Worm (Caenorhabditis elegans) whole organism, L3 larva: ENCODE measurements around the gene Y17D7B.3.

Experiments
- R02D3.7 ChIP-seq: fragments of 150-350 bp; optimal IDR thresholded peaks from 2 replicates; lab custom pipeline; 2014; ENCODE audit warnings: missing biosample characterization, missing genetic modification characterization
- ama-1 ChIP-seq: fragments of 150-350 bp; optimal IDR thresholded peaks from 2 replicates; lab custom pipeline; 2018
- ceh-28 ChIP-seq: fragments of 150-350 bp; optimal IDR thresholded peaks from 2 replicates; lab custom pipeline; 2014; ENCODE audit warnings: missing biosample characterization, missing genetic modification reagents, missing genetic modification characterization
- ceh-82 ChIP-seq: fragments of 150-350 bp; optimal IDR thresholded peaks from 2 replicates; lab custom pipeline; 2014; ENCODE audit warnings: missing biosample characterization, missing genetic modification characterization
- ceh-9 ChIP-seq: sonication (generic microtip); optimal IDR thresholded peaks from 2 replicates; lab custom pipeline; 2018; ENCODE audit warnings: missing biosample characterization, missing genetic modification characterization
- egl-27 ChIP-seq: sonication (generic microtip); optimal IDR thresholded peaks from 4 replicates; lab custom pipeline; 2017; ENCODE audit warnings: missing biosample characterization, missing genetic modification reagents, missing genetic modification characterization
- egl-5 ChIP-seq: fragments of 150-350 bp; optimal IDR thresholded peaks from 2 replicates; lab custom pipeline; 2017; ENCODE audit warnings: missing biosample characterization, missing genetic modification reagents, missing genetic modification characterization, inconsistent platforms
- elt-2 ChIP-seq: sonication (generic microtip); optimal IDR thresholded peaks from 2 replicates; lab custom pipeline; 2016; ENCODE audit warnings: missing genetic modification reagents, mild to moderate bottlenecking, missing genetic modification characterization, missing compliant biosample characterization
- elt-3 ChIP-seq, 3 experiments: fragments of 150-350 bp in 1 of 3; sonication (generic microtip) in 2 of 3; optimal IDR thresholded peaks; 2 replicates in 2 of 3; 4 replicates in 1 of 3; lab custom pipeline; 2014 to 2017; ENCODE audit warnings: missing biosample characterization in 3 of 3, missing genetic modification characterization in 3 of 3
- eor-1 ChIP-seq, 2 experiments: fragments of 150-350 bp; optimal IDR thresholded peaks; 2 replicates each; lab custom pipeline; 2014 to 2018; ENCODE audit warnings: missing biosample characterization in 2 of 2, missing genetic modification characterization in 2 of 2
- fkh-10 ChIP-seq: sonication (generic microtip); optimal IDR thresholded peaks from 2 replicates; lab custom pipeline; 2017; ENCODE audit warnings: missing biosample characterization, missing genetic modification reagents, missing genetic modification characterization
- fkh-2 ChIP-seq: fragments of 150-350 bp; optimal IDR thresholded peaks from 2 replicates; lab custom pipeline; 2014; ENCODE audit warnings: missing biosample characterization, missing genetic modification reagents, missing genetic modification characterization
- fos-1 ChIP-seq: fragments of 150-350 bp; optimal IDR thresholded peaks from 2 replicates; lab custom pipeline; 2014; ENCODE audit warnings: missing biosample characterization, missing genetic modification characterization
- hmg-11 ChIP-seq: sonication (generic microtip); optimal IDR thresholded peaks from 2 replicates; lab custom pipeline; 2016; ENCODE audit warnings: missing genetic modification characterization, missing compliant biosample characterization
- lin-15B ChIP-seq: fragments of 150-350 bp; optimal IDR thresholded peaks from 2 replicates; lab custom pipeline; 2014; ENCODE audit warnings: missing biosample characterization, missing genetic modification characterization
- lin-39 ChIP-seq: fragments of 150-350 bp; optimal IDR thresholded peaks from 2 replicates; lab custom pipeline; 2018; ENCODE audit warnings: missing biosample characterization, missing genetic modification reagents, missing genetic modification characterization
- lsy-12 ChIP-seq: sonication (generic microtip); optimal IDR thresholded peaks from 2 replicates; lab custom pipeline; 2016; ENCODE audit warnings: mild to moderate bottlenecking, missing genetic modification characterization, missing compliant biosample characterization
- mdl-1 ChIP-seq: fragments of 150-350 bp; optimal IDR thresholded peaks from 2 replicates; lab custom pipeline; 2014; ENCODE audit warnings: missing biosample characterization, missing genetic modification characterization
- mml-1 ChIP-seq: fragments of 150-350 bp; sonication (generic microtip); optimal IDR thresholded peaks from 3 replicates; lab custom pipeline; 2014; ENCODE audit warnings: missing biosample characterization, missing genetic modification characterization
- nfya-1 ChIP-seq: sonication (generic microtip); optimal IDR thresholded peaks from 2 replicates; lab custom pipeline; 2017; ENCODE audit warnings: missing genetic modification characterization, mild to moderate bottlenecking, missing compliant biosample characterization, antibody characterized with exemption, moderate library complexity; ENCODE audit not compliant: insufficient read depth
- nhr-11 ChIP-seq: fragments of 150-350 bp; optimal IDR thresholded peaks from 2 replicates; lab custom pipeline; 2014; ENCODE audit warnings: missing biosample characterization, missing genetic modification characterization
- nhr-12 ChIP-seq: fragments of 150-350 bp; optimal IDR thresholded peaks from 2 replicates; lab custom pipeline; 2014; ENCODE audit warnings: missing biosample characterization, missing genetic modification characterization
- nhr-237 ChIP-seq: fragments of 150-350 bp; optimal IDR thresholded peaks from 2 replicates; lab custom pipeline; 2014; ENCODE audit warnings: missing biosample characterization, missing genetic modification characterization
- nhr-25 ChIP-seq: sonication (generic microtip); optimal IDR thresholded peaks from 2 replicates; lab custom pipeline; 2017; ENCODE audit warnings: missing biosample characterization, missing genetic modification characterization
- nhr-28 ChIP-seq: fragments of 150-350 bp; optimal IDR thresholded peaks from 2 replicates; lab custom pipeline; 2014; ENCODE audit warnings: missing biosample characterization, missing genetic modification characterization
- nhr-43 ChIP-seq: sonication (generic microtip); optimal IDR thresholded peaks from 2 replicates; lab custom pipeline; 2016; ENCODE audit warnings: mild to moderate bottlenecking, missing genetic modification characterization, missing compliant biosample characterization; ENCODE audit not compliant: poor library complexity, severe bottlenecking
- nhr-67 ChIP-seq: fragments of 150-350 bp; optimal IDR thresholded peaks from 2 replicates; lab custom pipeline; 2014; ENCODE audit warnings: missing biosample characterization, missing genetic modification characterization
- nhr-76 ChIP-seq: fragments of 150-350 bp; sonication (generic microtip); optimal IDR thresholded peaks from 5 replicates; lab custom pipeline; 2014; ENCODE audit warnings: missing biosample characterization, missing genetic modification characterization
- nhr-77 ChIP-seq: fragments of 150-350 bp; optimal IDR thresholded peaks from 2 replicates; lab custom pipeline; 2014; ENCODE audit warnings: missing biosample characterization, missing genetic modification characterization
- pha-4 ChIP-seq: fragments of 150-350 bp; optimal IDR thresholded peaks from 2 replicates; lab custom pipeline; 2014; ENCODE audit warnings: missing biosample characterization, missing genetic modification reagents, missing genetic modification characterization
- pqm-1 ChIP-seq: fragments of 150-350 bp; optimal IDR thresholded peaks from 2 replicates; lab custom pipeline; 2017; ENCODE audit warnings: missing biosample characterization, missing genetic modification characterization, inconsistent platforms
- sea-2 ChIP-seq: fragments of 150-350 bp; sonication (generic microtip); optimal IDR thresholded peaks from 4 replicates; lab custom pipeline; 2014; ENCODE audit warnings: missing biosample characterization, missing genetic modification reagents, missing genetic modification characterization
- skn-1 ChIP-seq: fragments of 150-350 bp; optimal IDR thresholded peaks from 2 replicates; lab custom pipeline; 2014; ENCODE audit warnings: missing biosample characterization, missing genetic modification characterization
- tbx-2 ChIP-seq: sonication (generic microtip); optimal IDR thresholded peaks from 2 replicates; lab custom pipeline; 2016; ENCODE audit warnings: mild to moderate bottlenecking, missing genetic modification characterization, missing compliant biosample characterization
- unc-39 ChIP-seq: sonication (generic microtip); optimal IDR thresholded peaks from 4 replicates; lab custom pipeline; 2017; ENCODE audit warnings: missing biosample characterization, missing genetic modification characterization
- unc-62 ChIP-seq: fragments of 150-350 bp; sonication (generic microtip); optimal IDR thresholded peaks from 4 replicates; lab custom pipeline; 2014; ENCODE audit warnings: missing biosample characterization, missing genetic modification reagents, missing genetic modification characterization
- zag-1 ChIP-seq: fragments of 150-350 bp; optimal IDR thresholded peaks from 2 replicates; lab custom pipeline; 2014; ENCODE audit warnings: missing biosample characterization, missing genetic modification characterization
- ztf-4 ChIP-seq: fragments of 150-350 bp; optimal IDR thresholded peaks from 2 replicates; lab custom pipeline; 2014; ENCODE audit warnings: missing biosample characterization, missing genetic modification characterization

The Y17D7B.3 gene

DNA sequence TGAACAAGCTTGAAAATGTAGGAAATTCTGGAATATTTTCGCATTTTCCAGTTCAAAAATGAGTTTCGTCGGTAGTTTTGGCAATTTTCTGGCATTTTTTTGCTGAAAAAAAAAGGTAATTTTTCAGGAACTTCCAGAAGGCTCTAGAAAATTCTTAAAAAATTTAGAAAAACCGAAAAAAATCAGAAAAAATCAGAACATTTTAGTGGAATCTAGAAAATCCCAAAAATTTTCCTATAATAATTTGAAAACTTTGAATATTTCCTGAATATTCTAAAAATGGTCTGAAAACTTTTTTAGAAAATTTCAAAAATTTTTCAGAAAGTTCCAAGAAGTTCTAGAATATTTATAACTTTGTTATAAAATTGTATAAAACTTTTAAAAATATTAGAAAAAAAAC lies at the start of gene Y17D7B.3:
Gene Y17D7B.3 (minus strand): TSS at position 101 of the 400 bp plus-strand sequence.
- TF ChIP-seq hmg-11, result no peak
- TF ChIP-seq nhr-11 (tag; lab: Kevin White, UChicago), result no peak
- no peak for TF ChIP-seq nfya-1 (tag; lab: Kevin White, UChicago)
- no peak for TF ChIP-seq nhr-76 (tag; lab: Kevin White, UChicago)
- no peak for TF ChIP-seq tbx-2
- TF ChIP-seq zag-1 (tag; lab: Kevin White, UChicago), result no peak
- TF ChIP-seq ceh-82 (tag; lab: Kevin White, UChicago), result no peak
- TF ChIP-seq fkh-10, result no peak
- no peak for TF ChIP-seq unc-62 (GFP tag; lab: Kevin White, UChicago)
- no peak for TF ChIP-seq nhr-43 (tag; lab: Kevin White, UChicago)
- no peak for TF ChIP-seq ama-1 (lab: Kevin White, UChicago)
- TF ChIP-seq nhr-77 (tag; lab: Kevin White, UChicago), result no peak
- TF ChIP-seq eor-1 (tag; optimal IDR thresholded peaks at IDR 0.05; lab: Kevin White, UChicago), result no peak
- TF ChIP-seq nhr-12 (tag; lab: Kevin White, UChicago), result no peak
- no peak for TF ChIP-seq ceh-9 (tag; lab: Kevin White, UChicago)
- TF ChIP-seq nhr-237 (tag; lab: Kevin White, UChicago), result no peak
- no peak for TF ChIP-seq elt-2
- no peak for TF ChIP-seq unc-39 (tag; lab: Kevin White, UChicago)
- no peak for TF ChIP-seq R02D3.7 (tag; lab: Kevin White, UChicago)
- no peak for TF ChIP-seq pqm-1
- TF ChIP-seq, all 47 proteins: peak for 0

DNA sequence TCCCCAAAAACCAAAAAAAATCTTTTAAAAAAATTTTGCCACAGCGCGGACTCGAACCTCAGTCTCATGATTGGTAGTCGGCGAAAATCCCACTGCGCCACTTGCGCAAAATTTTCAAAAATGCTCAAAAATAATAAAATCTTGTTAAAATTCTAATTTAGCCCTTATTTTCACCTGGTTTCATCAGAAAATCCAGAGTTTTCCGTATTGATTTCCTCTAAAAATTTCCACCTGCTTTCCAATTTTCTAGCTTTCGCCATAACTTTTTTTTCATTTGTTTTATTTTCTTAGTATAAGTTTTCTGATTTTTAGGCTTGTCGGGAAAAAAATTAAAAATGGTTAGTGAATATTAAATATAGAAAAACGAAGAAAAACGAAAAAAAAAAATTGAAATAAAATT lies 40.8 kb upstream of the Y17D7B.3 start:
- no peak for TF ChIP-seq tbx-2
- no peak for TF ChIP-seq ceh-28
- no peak for TF ChIP-seq egl-5 (tag; lab: Kevin White, UChicago)
- no peak for TF ChIP-seq lin-15B (tag; lab: Kevin White, UChicago)
- no peak for TF ChIP-seq mml-1 (tag; lab: Kevin White, UChicago)
- TF ChIP-seq nhr-28 (tag; lab: Kevin White, UChicago), result no peak

ce11 chrV:18826445-18826844 lies 39.9 kb upstream of the Y17D7B.3 start:
- peak; percentile 87 for TF ChIP-seq elt-2
- TF ChIP-seq pqm-1, result peak; percentile 33
- TF ChIP-seq egl-27 (tag; lab: Kevin White, UChicago), result no peak

DNA sequence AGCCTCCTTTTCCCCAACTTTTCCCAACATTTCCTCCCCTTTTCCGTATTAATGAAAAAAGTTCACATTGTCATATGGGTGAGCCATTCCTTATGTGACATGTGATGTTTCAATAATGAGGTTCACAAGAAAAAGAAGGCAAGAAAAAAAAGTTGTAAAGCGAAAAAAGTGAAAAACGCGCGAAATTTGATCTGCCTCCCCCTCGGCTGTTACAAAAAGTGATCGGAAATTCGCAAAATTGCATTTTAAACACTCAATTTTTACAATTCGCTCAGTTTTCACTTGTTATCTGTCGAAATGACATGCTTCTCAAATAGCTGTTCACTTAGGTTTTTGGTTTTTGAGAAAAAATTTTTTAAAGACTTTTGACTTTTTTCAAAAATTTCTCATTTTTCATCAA lies 35.0 kb upstream of the Y17D7B.3 start:
- TF ChIP-seq fkh-2 (tag; lab: Kevin White, UChicago), result no peak
- TF ChIP-seq fkh-10, result peak; percentile 92

ce11 chrV:18819643-18820042 lies 33.0 kb upstream of the Y17D7B.3 start, which contains the start of gene ncs-5:
Gene ncs-5 (plus strand): TSS chrV:18819766.
- TF ChIP-seq unc-39 (tag; lab: Kevin White, UChicago), result no peak
- TF ChIP-seq R02D3.7 (tag; lab: Kevin White, UChicago), result no peak
- no peak for TF ChIP-seq ztf-4 (tag; lab: Kevin White, UChicago)
- TF ChIP-seq unc-62 (GFP tag; lab: Kevin White, UChicago), result no peak
- TF ChIP-seq elt-3 (tag; optimal IDR thresholded peaks at IDR 0.05; lab: Kevin White, UChicago), result no peak
- no peak for TF ChIP-seq mml-1 (tag; lab: Kevin White, UChicago)
- no peak for TF ChIP-seq lin-15B (tag; lab: Kevin White, UChicago)
- no peak for TF ChIP-seq nhr-77 (tag; lab: Kevin White, UChicago)
- TF ChIP-seq hmg-11, result no peak
- no peak for TF ChIP-seq skn-1
- TF ChIP-seq elt-2, result no peak
- TF ChIP-seq mdl-1 (tag; lab: Kevin White, UChicago), result no peak
- TF ChIP-seq nhr-67 (tag; lab: Kevin White, UChicago), result no peak
- no peak for TF ChIP-seq egl-27 (tag; lab: Kevin White, UChicago)
- TF ChIP-seq, all 47 proteins: peak for 0

DNA sequence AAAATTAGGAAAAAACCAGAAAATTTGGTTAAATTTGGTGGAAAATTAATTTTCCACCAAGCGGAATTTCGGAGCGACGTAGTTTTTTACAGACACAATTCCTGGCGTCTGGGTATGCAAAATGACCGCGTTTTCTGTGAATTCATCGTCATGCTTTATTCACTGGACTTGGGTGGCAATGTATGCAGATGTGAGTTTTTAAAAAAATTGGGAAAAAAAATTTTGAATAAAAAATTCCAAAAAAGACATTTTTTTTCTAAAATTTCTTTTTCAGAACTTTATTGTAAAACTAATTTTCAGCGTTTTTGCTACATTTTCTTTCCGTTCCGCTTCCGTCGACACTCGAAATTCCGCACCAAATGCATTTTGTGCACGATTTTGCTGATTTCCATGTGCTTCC lies 24.8 kb upstream of the Y17D7B.3 start, which contains the start of gene C54E10.7:
Gene C54E10.7 (plus strand): TSS at position 301 of the 400 bp plus-strand sequence.
- no peak for TF ChIP-seq sea-2 (GFP tag; lab: Kevin White, UChicago)
- no peak for TF ChIP-seq lin-15B (tag; lab: Kevin White, UChicago)
- no peak for TF ChIP-seq mml-1 (tag; lab: Kevin White, UChicago)
- TF ChIP-seq nhr-12 (tag; lab: Kevin White, UChicago), result no peak
- no peak for TF ChIP-seq fkh-2 (tag; lab: Kevin White, UChicago)
- no peak for TF ChIP-seq ceh-28
- no peak for TF ChIP-seq mdl-1 (tag; lab: Kevin White, UChicago)
- no peak for TF ChIP-seq egl-27 (tag; lab: Kevin White, UChicago)
- no peak for TF ChIP-seq nfya-1 (tag; lab: Kevin White, UChicago)
- no peak for TF ChIP-seq tbx-2
- no peak for TF ChIP-seq nhr-25 (tag; lab: Kevin White, UChicago)
- no peak for TF ChIP-seq lsy-12 (tag; lab: Kevin White, UChicago)
- no peak for TF ChIP-seq ceh-82 (tag; lab: Kevin White, UChicago)
- TF ChIP-seq nhr-237 (tag; lab: Kevin White, UChicago), result no peak
- TF ChIP-seq zag-1 (tag; lab: Kevin White, UChicago), result no peak
- no peak for TF ChIP-seq fos-1 (tag; lab: Kevin White, UChicago)
- no peak for TF ChIP-seq pha-4
- no peak for TF ChIP-seq unc-39 (tag; lab: Kevin White, UChicago)
- TF ChIP-seq lin-39 (tag; lab: Kevin White, UChicago), result no peak
- TF ChIP-seq, all 47 proteins: peak for 0
